Worm (Caenorhabditis elegans) whole organism, late embryonic: Measurements from ENCODE around the gene ckb-2.

Source experiments
- C38D4.7 ChIP-seq: fragments of 200-800 bp; sonication (Bioruptor generic); optimal IDR thresholded peaks from 2 replicates; lab custom pipeline; 2018; ENCODE audit warnings: mild to moderate bottlenecking, missing genetic modification characterization, moderate library complexity, missing compliant biosample characterization
- F13H6.1 ChIP-seq: sonication (generic microtip); optimal IDR thresholded peaks from 2 replicates; lab custom pipeline; 2016; ENCODE audit warnings: missing genetic modification characterization, missing compliant biosample characterization
- K02D7.2 ChIP-seq: sonication (generic microtip); optimal IDR thresholded peaks from 2 replicates; lab custom pipeline; 2017; ENCODE audit warnings: mild to moderate bottlenecking, missing genetic modification characterization, missing compliant biosample characterization
- T23F11.4 ChIP-seq: fragments of 200-800 bp; sonication (Bioruptor generic); optimal IDR thresholded peaks from 2 replicates; lab custom pipeline; 2018; ENCODE audit warnings: mild to moderate bottlenecking, missing genetic modification characterization, missing compliant biosample characterization
- ceh-14 ChIP-seq: sonication (generic microtip); optimal IDR thresholded peaks from 2 replicates; lab custom pipeline; 2016; ENCODE audit warnings: missing genotype, missing genetic modification characterization, missing compliant biosample characterization
- ceh-22 ChIP-seq: sonication (generic microtip); optimal IDR thresholded peaks from 2 replicates; lab custom pipeline; 2017; ENCODE audit warnings: missing biosample characterization, missing genetic modification characterization
- ceh-24 ChIP-seq: sonication (generic microtip); optimal IDR thresholded peaks from 2 replicates; lab custom pipeline; 2016; ENCODE audit warnings: mild to moderate bottlenecking, missing genetic modification characterization, missing compliant biosample characterization
- ceh-34 ChIP-seq: sonication (generic microtip); optimal IDR thresholded peaks from 2 replicates; lab custom pipeline; 2016; ENCODE audit warnings: mild to moderate bottlenecking, missing genetic modification characterization, missing compliant biosample characterization
- ceh-6 ChIP-seq: fragments of 200-800 bp; sonication (Bioruptor generic); optimal IDR thresholded peaks from 2 replicates; lab custom pipeline; 2018; ENCODE audit warnings: mild to moderate bottlenecking, missing genetic modification characterization, missing compliant biosample characterization
- ceh-9 ChIP-seq: sonication (generic microtip); optimal IDR thresholded peaks from 2 replicates; lab custom pipeline; 2016; ENCODE audit warnings: mild to moderate bottlenecking, missing genetic modification characterization, inconsistent platforms, missing compliant biosample characterization
- che-1 ChIP-seq: sonication (generic microtip); optimal IDR thresholded peaks from 2 replicates; lab custom pipeline; 2016; ENCODE audit warnings: mild to moderate bottlenecking, missing genetic modification characterization, missing compliant biosample characterization
- dve-1 ChIP-seq: sonication (generic microtip); optimal IDR thresholded peaks from 2 replicates; lab custom pipeline; 2017; ENCODE audit warnings: antibody characterized with exemption, mild to moderate bottlenecking, missing genetic modification characterization, missing compliant biosample characterization
- elt-2 ChIP-seq: sonication (generic microtip); optimal IDR thresholded peaks from 2 replicates; lab custom pipeline; 2016; ENCODE audit warnings: missing genetic modification reagents, missing genetic modification characterization, missing compliant biosample characterization
- elt-4 ChIP-seq: sonication (generic microtip); optimal IDR thresholded peaks from 2 replicates; lab custom pipeline; 2016; ENCODE audit warnings: missing genetic modification characterization, missing compliant biosample characterization
- ets-4 ChIP-seq: sonication (generic microtip); optimal IDR thresholded peaks from 2 replicates; lab custom pipeline; 2016; ENCODE audit warnings: missing genetic modification characterization, missing compliant biosample characterization
- fax-1 ChIP-seq: sonication (generic microtip); optimal IDR thresholded peaks from 2 replicates; lab custom pipeline; 2016; ENCODE audit warnings: missing genotype, missing genetic modification characterization, missing compliant biosample characterization
- fkh-10 ChIP-seq: fragments of 150-350 bp; optimal IDR thresholded peaks from 2 replicates; lab custom pipeline; 2014; ENCODE audit warnings: missing biosample characterization, missing genetic modification reagents, missing genetic modification characterization
- gmeb-2 ChIP-seq: sonication (generic microtip); optimal IDR thresholded peaks from 2 replicates; lab custom pipeline; 2016; ENCODE audit warnings: missing genetic modification characterization, inconsistent platforms, missing compliant biosample characterization
- hlh-30 ChIP-seq: sonication (generic microtip); optimal IDR thresholded peaks from 2 replicates; lab custom pipeline; 2017; ENCODE audit warnings: antibody characterized with exemption, missing genetic modification characterization, missing compliant biosample characterization; ENCODE audit not compliant: insufficient read depth
- lim-6 ChIP-seq: sonication (generic microtip); optimal IDR thresholded peaks from 2 replicates; lab custom pipeline; 2016; ENCODE audit warnings: missing genetic modification characterization, missing compliant biosample characterization
- madf-2 ChIP-seq: sonication (generic microtip); optimal IDR thresholded peaks from 2 replicates; lab custom pipeline; 2017; ENCODE audit warnings: missing genetic modification characterization, missing compliant biosample characterization
- mec-3 ChIP-seq: sonication (generic microtip); optimal IDR thresholded peaks from 2 replicates; lab custom pipeline; 2016; ENCODE audit warnings: borderline replicate concordance, missing genetic modification characterization, missing compliant biosample characterization
- nhr-11 ChIP-seq: fragments of 150-350 bp; optimal IDR thresholded peaks from 2 replicates; lab custom pipeline; 2014; ENCODE audit warnings: missing biosample characterization, missing genetic modification characterization
- npax-4 ChIP-seq: sonication (generic microtip); optimal IDR thresholded peaks from 2 replicates; lab custom pipeline; 2016; ENCODE audit warnings: missing genetic modification characterization, missing compliant biosample characterization
- pat-9 ChIP-seq: fragments of 200-800 bp; sonication (Bioruptor generic); optimal IDR thresholded peaks from 2 replicates; lab custom pipeline; 2018; ENCODE audit warnings: mild to moderate bottlenecking, missing genetic modification characterization, moderate library complexity, missing compliant biosample characterization
- pax-1 ChIP-seq: fragments of 150-350 bp; optimal IDR thresholded peaks from 2 replicates; lab custom pipeline; 2014; ENCODE audit warnings: missing biosample characterization, missing genetic modification characterization
- pqm-1 ChIP-seq: sonication (generic microtip); optimal IDR thresholded peaks from 2 replicates; lab custom pipeline; 2016; ENCODE audit warnings: missing genetic modification characterization, missing compliant biosample characterization
- ref-2 ChIP-seq: sonication (generic microtip); optimal IDR thresholded peaks from 2 replicates; lab custom pipeline; 2016; ENCODE audit warnings: missing genetic modification characterization, missing compliant biosample characterization
- syd-9 ChIP-seq: sonication (generic microtip); optimal IDR thresholded peaks from 2 replicates; lab custom pipeline; 2016; ENCODE audit warnings: mild to moderate bottlenecking, missing genetic modification characterization, moderate library complexity, missing compliant biosample characterization
- ttx-3 ChIP-seq: sonication (generic microtip); optimal IDR thresholded peaks from 2 replicates; lab custom pipeline; 2016; ENCODE audit warnings: missing genetic modification reagents, missing genetic modification characterization, missing compliant biosample characterization
- unc-3 ChIP-seq, 2 experiments: fragments of 200-800 bp in 1 of 2; sonication (Bioruptor generic) in 1 of 2; sonication (generic microtip) in 1 of 2; conservative IDR thresholded peaks in 1 of 2; optimal IDR thresholded peaks in 1 of 2; 2 replicates each; pipeline versions ENCODE4 v1.3.6 to Lab custom; 2016 to 2022; ENCODE audit warnings: missing compliant biosample characterization in 2 of 2, missing genetic modification characterization in 2 of 2, missing genetic modification reagents in 1 of 2
- unc-86 ChIP-seq: sonication (generic microtip); optimal IDR thresholded peaks from 2 replicates; lab custom pipeline; 2016; ENCODE audit warnings: missing genetic modification characterization, missing compliant biosample characterization
- zip-5 ChIP-seq: sonication (generic microtip); optimal IDR thresholded peaks from 2 replicates; lab custom pipeline; 2016; ENCODE audit warnings: missing genetic modification characterization, missing compliant biosample characterization
- ztf-16 ChIP-seq: sonication (generic microtip); optimal IDR thresholded peaks from 2 replicates; lab custom pipeline; 2017; ENCODE audit warnings: missing genetic modification characterization, missing compliant biosample characterization

The ckb-2 gene

DNA sequence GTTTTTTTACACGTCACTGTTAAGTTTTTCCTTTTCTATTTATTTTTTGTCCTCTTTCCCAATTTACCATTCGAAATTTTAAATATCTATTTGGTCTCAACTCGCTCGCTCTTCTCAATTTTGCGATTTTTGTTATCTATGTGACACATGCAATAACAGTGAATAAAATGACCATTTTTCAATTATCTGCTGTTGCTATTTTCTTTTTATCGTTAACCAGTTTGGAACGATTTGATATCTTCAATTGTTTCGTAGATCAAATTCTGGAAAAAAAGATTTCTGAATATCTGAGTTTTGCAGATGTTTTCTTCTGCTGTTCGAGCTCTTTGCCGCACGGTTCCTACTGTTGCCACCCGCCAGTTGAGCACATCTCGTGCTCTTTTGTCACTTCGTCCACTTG, 39.4 kb downstream of the ckb-2 start, which contains the start of gene prdx-3:
TSS of gene prdx-3 (plus strand) at position 301 of the 400 bp plus-strand sequence.
- TF ChIP-seq pat-9 (no peak), elt-2 (no peak), pax-1 (tag; lab: Kevin White, UChicago) (no peak), madf-2 (tag; lab: Kevin White, UChicago) (no peak), hlh-30 (tag; lab: Kevin White, UChicago) (no peak), ceh-22 (no peak), T23F11.4 (GFP tag; lab: Kevin White, UChicago) (no peak), ceh-24 (tag; lab: Kevin White, UChicago) (no peak), F13H6.1 (tag; lab: Kevin White, UChicago) (no peak), fax-1 (tag; lab: Kevin White, UChicago) (no peak), unc-3 (GFP tag; conservative IDR thresholded peaks at IDR 0.05; lab: Robert Waterston, UW) (no peak), unc-3 (tag; optimal IDR thresholded peaks at IDR 0.05; lab: Kevin White, UChicago) (no peak), ets-4 (tag; lab: Kevin White, UChicago) (no peak), ceh-14 (no peak), ceh-6 (no peak), nhr-11 (tag; lab: Kevin White, UChicago) (no peak), ztf-16 (tag; lab: Kevin White, UChicago) (no peak), syd-9 (no peak), pqm-1 (no peak)

DNA sequence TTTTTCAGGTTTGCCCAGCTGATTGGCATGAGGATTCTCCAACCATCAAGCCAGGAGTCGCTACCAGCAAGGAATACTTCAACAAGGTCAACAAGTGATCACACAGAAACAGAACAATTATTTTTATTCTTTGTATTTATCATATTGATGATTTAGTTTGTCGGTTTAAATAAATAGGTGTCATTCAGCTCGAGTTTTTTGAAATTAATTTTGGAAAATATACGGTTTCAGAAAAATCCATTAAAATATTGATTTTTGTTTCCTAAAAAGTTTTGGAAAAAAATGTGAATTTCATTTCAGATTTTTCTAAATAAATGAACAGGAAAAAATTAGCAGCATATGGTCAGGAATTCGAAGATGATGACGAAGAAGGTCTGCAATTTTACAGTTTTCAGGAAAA, 40.5 kb downstream of the ckb-2 start, which contains the start of gene gpch-1:
TSS of gene gpch-1 (plus strand) at position 301 of the 400 bp plus-strand sequence.
- TF ChIP-seq zip-5 (tag; lab: Kevin White, UChicago): no peak
- no peak for TF ChIP-seq C38D4.7 (GFP tag; lab: Kevin White, UChicago)
- no peak for TF ChIP-seq npax-4
- no peak for TF ChIP-seq gmeb-2 (tag; lab: Kevin White, UChicago)
- TF ChIP-seq, all 69 proteins: peak for 0

DNA sequence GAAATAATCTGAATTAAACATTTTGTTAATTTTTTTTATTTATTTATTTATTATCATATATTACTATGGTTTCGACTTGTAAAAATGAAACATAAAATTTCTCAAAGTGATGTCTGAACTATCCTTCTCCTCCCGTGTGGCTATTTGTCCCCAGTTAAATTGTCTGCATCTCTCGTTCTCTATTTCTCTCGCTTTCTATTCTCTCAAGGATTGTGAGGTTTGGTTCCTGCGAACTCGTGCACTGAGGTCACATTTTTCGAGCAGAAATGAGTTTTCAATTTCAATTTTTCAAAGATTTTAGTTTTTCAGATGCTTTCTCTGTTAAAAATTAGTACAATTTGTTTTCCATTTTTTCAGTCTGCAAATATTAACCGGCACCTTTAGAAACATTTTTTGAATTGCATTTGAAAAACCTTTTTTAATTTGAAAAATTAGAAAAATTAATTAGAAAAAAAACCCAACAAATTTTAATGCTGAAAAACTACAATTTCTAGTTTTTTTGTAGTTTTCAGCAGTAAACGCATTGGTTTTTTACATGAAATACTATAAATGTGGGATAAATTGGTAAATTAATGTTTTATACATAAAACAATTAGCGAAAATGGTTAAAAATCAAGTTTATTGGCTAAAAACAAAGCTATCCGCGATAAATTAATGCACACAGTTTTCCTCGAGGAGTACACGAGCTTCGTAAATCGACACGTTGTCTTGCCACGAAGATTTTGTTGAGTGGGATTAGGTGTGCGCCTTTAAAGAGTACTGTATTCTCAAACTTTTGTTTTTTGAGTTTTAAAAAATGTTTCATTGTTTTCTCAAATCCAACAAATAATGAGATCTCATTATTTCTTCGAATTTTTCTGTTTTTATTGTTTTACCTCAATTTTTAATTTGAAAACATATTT, 44.6 kb downstream of the ckb-2 start:
- TF ChIP-seq che-1 (tag; lab: Kevin White, UChicago): no peak
- TF ChIP-seq ceh-9: no peak
- no peak for TF ChIP-seq K02D7.2 (tag; lab: Kevin White, UChicago)
- no peak for TF ChIP-seq dve-1 (tag; lab: Kevin White, UChicago)
- no peak for TF ChIP-seq ceh-34 (tag; lab: Kevin White, UChicago)
- TF ChIP-seq ttx-3 (tag; lab: Kevin White, UChicago): no peak
- TF ChIP-seq mec-3 (tag; lab: Kevin White, UChicago): no peak
- no peak for TF ChIP-seq elt-4 (tag; lab: Kevin White, UChicago)
- TF ChIP-seq madf-2 (tag; lab: Kevin White, UChicago): no peak
- TF ChIP-seq lim-6 (tag; lab: Kevin White, UChicago): no peak
- no peak for TF ChIP-seq ref-2 (tag; lab: Kevin White, UChicago)
- no peak for TF ChIP-seq pqm-1
- no peak for TF ChIP-seq ceh-6
- no peak for TF ChIP-seq unc-86

DNA sequence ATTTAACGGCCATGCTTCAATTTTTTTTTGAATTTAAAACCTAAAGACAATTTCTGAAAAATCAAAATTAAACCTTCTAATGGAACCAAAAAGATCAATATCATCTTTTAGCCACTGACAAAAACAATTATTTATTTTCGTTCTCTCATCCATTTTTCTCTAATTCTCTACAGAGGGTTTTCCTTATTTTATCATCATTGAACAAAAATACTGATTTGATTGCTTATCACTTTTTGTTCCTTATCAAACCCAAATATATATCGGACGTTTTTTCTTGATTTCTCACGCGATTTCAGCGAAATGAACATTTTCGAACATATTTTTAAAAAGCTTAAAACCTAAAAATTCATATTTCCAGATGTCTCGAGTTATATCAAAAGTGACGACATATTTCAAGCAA, 45.4 kb downstream of the ckb-2 start, which contains the start of gene mpc-1:
TSS of gene mpc-1 (plus strand) at position 359 of the 400 bp plus-strand sequence.
- TF ChIP-seq T23F11.4 (GFP tag; lab: Kevin White, UChicago) (no peak), elt-2 (peak; percentile 90), fkh-10 (no peak), zip-5 (tag; lab: Kevin White, UChicago) (no peak)
- TF ChIP-seq, all 69 proteins: peak for 1
